Fruit fly (Drosophila melanogaster) whole organism, embryonic: ENCODE measurements around the gene CG18747.
A peak's percentile ranks its signal among the peaks of the same experiment; 100 is the strongest.

Source experiments
- CG10462 ChIP-seq: fragments of 200-800 bp; sonication (Bioruptor generic); optimal IDR thresholded peaks from 2 replicates; lab custom pipeline; 2016; ENCODE audit warnings: missing biosample characterization, missing genetic modification characterization
- CG10543 ChIP-seq: fragments of 200-800 bp; sonication (Bioruptor generic); optimal IDR thresholded peaks from 3 replicates; lab custom pipeline; 2017; ENCODE audit warnings: missing biosample characterization, mild to moderate bottlenecking, missing genetic modification characterization, moderate library complexity
- CG10654 ChIP-seq: fragments of 200-800 bp; sonication (Bioruptor generic); optimal IDR thresholded peaks from 2 replicates; lab custom pipeline; 2016; ENCODE audit warnings: missing biosample characterization, missing genetic modification characterization
- CG11560 ChIP-seq: fragments of 200-800 bp; sonication (Bioruptor generic); IDR thresholded peaks from 3 replicates; pipeline ENCODE4 v1.3.6; 2022; ENCODE audit warnings: missing biosample characterization, missing genetic modification characterization
- CG12219 ChIP-seq: fragments of 200-800 bp; sonication (Bioruptor generic); optimal IDR thresholded peaks from 3 replicates; lab custom pipeline; 2018; ENCODE audit warnings: missing biosample characterization, mild to moderate bottlenecking, missing genetic modification characterization
- CG16815 ChIP-seq: fragments of 200-800 bp; sonication (Bioruptor generic); optimal IDR thresholded peaks from 3 replicates; lab custom pipeline; 2017; ENCODE audit warnings: missing biosample characterization, mild to moderate bottlenecking, missing genetic modification characterization
- CG2129 ChIP-seq: fragments of 200-800 bp; sonication (Bioruptor generic); IDR thresholded peaks from 2 replicates; pipeline ENCODE4 v1.3.6; 2022; ENCODE audit warnings: missing biosample characterization, missing genetic modification characterization; ENCODE audit not compliant: partially characterized antibody
- CG2199 ChIP-seq: fragments of 200-800 bp; sonication (Bioruptor generic); IDR thresholded peaks from 3 replicates; pipeline ENCODE4 v1.3.6; 2022; ENCODE audit warnings: missing biosample characterization, missing genetic modification characterization
- CG31441 ChIP-seq: fragments of 200-800 bp; sonication (Bioruptor generic); IDR thresholded peaks from 2 replicates; pipeline ENCODE4 v1.3.6; 2022; ENCODE audit warnings: missing biosample characterization, missing genetic modification characterization
- CG33557 ChIP-seq: fragments of 200-800 bp; sonication (Bioruptor generic); optimal IDR thresholded peaks from 2 replicates; lab custom pipeline; 2019; ENCODE audit warnings: missing biosample characterization, mild to moderate bottlenecking, missing genetic modification characterization, moderate library complexity
- CG3847 ChIP-seq: fragments of 200-800 bp; sonication (Bioruptor generic); IDR thresholded peaks from 2 replicates; pipeline ENCODE4 v1.3.6; 2022; ENCODE audit warnings: missing biosample characterization, missing genetic modification characterization
- CG4282 ChIP-seq: fragments of 200-800 bp; sonication (Bioruptor generic); optimal IDR thresholded peaks from 2 replicates; lab custom pipeline; 2016; ENCODE audit warnings: missing biosample characterization, missing genetic modification characterization
- CG4424 ChIP-seq: fragments of 200-800 bp; sonication (Bioruptor generic); optimal IDR thresholded peaks from 3 replicates; lab custom pipeline; 2016; ENCODE audit warnings: missing biosample characterization, missing genetic modification characterization
- CG4617 ChIP-seq: fragments of 200-800 bp; sonication (Bioruptor generic); optimal IDR thresholded peaks from 3 replicates; lab custom pipeline; 2016; ENCODE audit warnings: missing biosample characterization, missing genetic modification characterization, borderline replicate concordance
- CG4820 ChIP-seq: fragments of 200-800 bp; sonication (Bioruptor generic); optimal IDR thresholded peaks from 3 replicates; lab custom pipeline; 2016; ENCODE audit warnings: missing biosample characterization, missing genetic modification characterization
- CG6765 ChIP-seq: fragments of 200-800 bp; sonication (Bioruptor generic); optimal IDR thresholded peaks from 3 replicates; lab custom pipeline; 2017; ENCODE audit warnings: missing biosample characterization, mild to moderate bottlenecking, missing genetic modification characterization
- Dad ChIP-seq: fragments of 200-800 bp; sonication (Bioruptor generic); optimal IDR thresholded peaks from 3 replicates; lab custom pipeline; 2016; ENCODE audit warnings: missing biosample characterization, missing genetic modification characterization
- Hsf ChIP-seq: fragments of 200-800 bp; sonication (Bioruptor generic); optimal IDR thresholded peaks from 3 replicates; lab custom pipeline; 2016; ENCODE audit warnings: missing biosample characterization, missing genetic modification characterization
- Jarid2 ChIP-seq: fragments of 200-800 bp; sonication (Bioruptor generic); optimal IDR thresholded peaks from 3 replicates; lab custom pipeline; 2017; ENCODE audit warnings: mild to moderate bottlenecking, missing biosample characterization, missing genetic modification reagents, missing genetic modification characterization
- Mad ChIP-seq: fragments of 200-800 bp; sonication (Bioruptor generic); optimal IDR thresholded peaks from 2 replicates; lab custom pipeline; 2016; ENCODE audit warnings: missing biosample characterization, missing genetic modification characterization
- NK7.1 ChIP-seq: fragments of 200-800 bp; sonication (Bioruptor generic); optimal IDR thresholded peaks from 3 replicates; lab custom pipeline; 2016; ENCODE audit warnings: missing biosample characterization, missing genetic modification characterization
- ab ChIP-seq: fragments of 200-800 bp; sonication (Bioruptor generic); optimal IDR thresholded peaks from 2 replicates; lab custom pipeline; 2016; ENCODE audit warnings: missing biosample characterization, missing genetic modification characterization
- al ChIP-seq: fragments of 200-800 bp; sonication (Bioruptor generic); IDR thresholded peaks from 2 replicates; pipeline ENCODE4 v1.3.6; 2022; ENCODE audit warnings: missing biosample characterization, missing genetic modification characterization
- cas ChIP-seq: fragments of 200-800 bp; sonication (Bioruptor generic); IDR thresholded peaks from 2 replicates; pipeline ENCODE4 v1.3.6; 2022; ENCODE audit warnings: missing biosample characterization, missing genetic modification characterization
- dysf ChIP-seq: fragments of 200-800 bp; sonication (Bioruptor generic); IDR thresholded peaks from 3 replicates; pipeline ENCODE4 v1.3.6; 2022; ENCODE audit warnings: missing biosample characterization, missing genetic modification characterization
- her ChIP-seq: fragments of 200-800 bp; sonication (Bioruptor generic); optimal IDR thresholded peaks from 2 replicates; lab custom pipeline; 2016; ENCODE audit warnings: missing biosample characterization, missing genetic modification characterization
- nmo ChIP-seq: fragments of 200-800 bp; sonication (Bioruptor generic); optimal IDR thresholded peaks from 2 replicates; lab custom pipeline; 2018; ENCODE audit warnings: missing biosample characterization, mild to moderate bottlenecking, missing genetic modification characterization, moderate library complexity
- onecut ChIP-seq: fragments of 200-800 bp; sonication (Bioruptor generic); IDR thresholded peaks from 2 replicates; pipeline ENCODE4 v1.3.6; 2022; ENCODE audit warnings: missing biosample characterization, missing genetic modification characterization
- pb ChIP-seq: fragments of 200-800 bp; sonication (Bioruptor generic); optimal IDR thresholded peaks from 3 replicates; lab custom pipeline; 2016; ENCODE audit warnings: missing biosample characterization, missing genetic modification characterization
- scrt ChIP-seq: fragments of 200-800 bp; sonication (Bioruptor generic); optimal IDR thresholded peaks from 2 replicates; lab custom pipeline; 2018; ENCODE audit warnings: missing biosample characterization, mild to moderate bottlenecking, missing genetic modification characterization, moderate library complexity
- sqz ChIP-seq: fragments of 200-800 bp; sonication (Bioruptor generic); optimal IDR thresholded peaks from 3 replicates; lab custom pipeline; 2018; ENCODE audit warnings: missing biosample characterization, mild to moderate bottlenecking, missing genetic modification characterization
- sr ChIP-seq: fragments of 200-800 bp; sonication (Bioruptor generic); IDR thresholded peaks from 3 replicates; pipeline ENCODE4 v1.3.6; 2022; ENCODE audit warnings: missing biosample characterization, missing genetic modification characterization
- stc ChIP-seq: fragments of 200-800 bp; sonication (Bioruptor generic); IDR thresholded peaks from 2 replicates; pipeline ENCODE4 v1.3.6; 2022; ENCODE audit warnings: missing biosample characterization, missing genetic modification characterization
- tin ChIP-seq: fragments of 200-800 bp; sonication (Bioruptor generic); optimal IDR thresholded peaks from 3 replicates; lab custom pipeline; 2016; ENCODE audit warnings: missing biosample characterization, missing genetic modification characterization
- tio ChIP-seq: fragments of 200-800 bp; sonication (Bioruptor generic); optimal IDR thresholded peaks from 2 replicates; lab custom pipeline; 2017; ENCODE audit warnings: missing biosample characterization, missing genetic modification characterization, inconsistent platforms

CG18747 gene

dm6 chr3R:7809662-7810621 is 26.7 kb upstream of the CG18747 start, which contains the start of the genes CG2993 and sgll (continued):
- TF ChIP-seq pb (GFP tag; lab: Kevin White, UChicago) (peak; percentile 87), cas (GFP tag; lab: Robert Waterston, UW) (peak; percentile 66), CG33557 (peak; percentile 66), CG10654 (GFP tag; lab: Kevin White, UChicago) (peak; percentile 92), scrt (GFP tag; lab: Kevin White, UChicago) (peak; percentile 18)

- TF ChIP-seq sqz (GFP tag; lab: Kevin White, UChicago) (no peak), ab (GFP tag; lab: Kevin White, UChicago) (no peak), CG6765 (GFP tag; lab: Kevin White, UChicago) (no peak), tin (GFP tag; lab: Kevin White, UChicago) (no peak), CG3847 (GFP tag; lab: Robert Waterston, UW) (no peak), CG10462 (no peak), CG4617 (GFP tag; lab: Kevin White, UChicago) (no peak), Dad (GFP tag; lab: Kevin White, UChicago) (no peak), CG16815 (GFP tag; lab: Kevin White, UChicago) (no peak), Hsf (GFP tag; lab: Kevin White, UChicago) (no peak), sr (GFP tag; lab: Robert Waterston, UW) (no peak), nmo (GFP tag; lab: Kevin White, UChicago) (no peak), CG31441 (GFP tag; lab: Robert Waterston, UW) (no peak), NK7.1 (GFP tag; lab: Kevin White, UChicago) (no peak), CG12219 (GFP tag; lab: Kevin White, UChicago) (no peak), Jarid2 (GFP tag; lab: Kevin White, UChicago) (no peak), stc (GFP tag; lab: Robert Waterston, UW) (no peak), dysf (GFP tag; lab: Robert Waterston, UW) (no peak)
Observed at dm6 chr3R:7804332-7804731, 21.1 kb upstream of the CG18747 start, which contains the start of gene CG18268. TSS of gene CG18268 (minus strand) at chr3R:7804432.

- TF ChIP-seq CG4820 (no peak), al (GFP tag; lab: Robert Waterston, UW) (no peak), CG2199 (GFP tag; lab: Robert Waterston, UW) (no peak), onecut (no peak), tio (GFP tag; lab: Kevin White, UChicago) (no peak), CG10543 (no peak), CG2129 (GFP tag; lab: Robert Waterston, UW) (no peak), Mad (GFP tag; lab: Kevin White, UChicago) (no peak), her (GFP tag; lab: Kevin White, UChicago) (no peak), CG11560 (tag; lab: Robert Waterston, UW) (no peak), CG4282 (GFP tag; lab: Kevin White, UChicago) (no peak), CG4424 (GFP tag; lab: Kevin White, UChicago) (no peak)
Observed at dm6 chr3R:7802693-7803092, 19.4 kb upstream of the CG18747 start, which contains the start of gene CG3014. TSS of gene CG3014 (minus strand) at chr3R:7802793.
